Worm (Caenorhabditis elegans) whole organism, L4 larva: ENCODE results near the gene far-7.

Experiments
- ceh-28 ChIP-seq: fragments of 150-350 bp; optimal IDR thresholded peaks from 2 replicates; lab custom pipeline; 2014; ENCODE audit warnings: missing biosample characterization, missing genetic modification reagents, missing genetic modification characterization
- ctbp-1 ChIP-seq: fragments of 200-800 bp; sonication (Bioruptor generic); IDR thresholded peaks from 2 replicates; pipeline ENCODE4 v1.3.6; 2022; ENCODE audit warnings: missing genetic modification reagents, missing genetic modification characterization, missing compliant biosample characterization
- nhr-11 ChIP-seq: fragments of 150-350 bp; optimal IDR thresholded peaks from 2 replicates; lab custom pipeline; 2014; ENCODE audit warnings: missing biosample characterization, missing genetic modification characterization
- nhr-28 ChIP-seq: fragments of 150-350 bp; optimal IDR thresholded peaks from 2 replicates; lab custom pipeline; 2014; ENCODE audit warnings: missing biosample characterization, missing genetic modification characterization
- nhr-41 ChIP-seq: fragments of 200-800 bp; sonication (Bioruptor generic); IDR thresholded peaks from 2 replicates; pipeline ENCODE4 v1.3.6; 2022; ENCODE audit warnings: missing genetic modification reagents, missing genetic modification characterization, missing compliant biosample characterization
- nhr-6 ChIP-seq: fragments of 150-350 bp; optimal IDR thresholded peaks from 2 replicates; lab custom pipeline; 2014; ENCODE audit warnings: missing biosample characterization, missing genetic modification characterization
- ztf-11 ChIP-seq: fragments of 150-350 bp; optimal IDR thresholded peaks from 2 replicates; lab custom pipeline; 2014; ENCODE audit warnings: missing biosample characterization, missing genetic modification characterization

DNA sequence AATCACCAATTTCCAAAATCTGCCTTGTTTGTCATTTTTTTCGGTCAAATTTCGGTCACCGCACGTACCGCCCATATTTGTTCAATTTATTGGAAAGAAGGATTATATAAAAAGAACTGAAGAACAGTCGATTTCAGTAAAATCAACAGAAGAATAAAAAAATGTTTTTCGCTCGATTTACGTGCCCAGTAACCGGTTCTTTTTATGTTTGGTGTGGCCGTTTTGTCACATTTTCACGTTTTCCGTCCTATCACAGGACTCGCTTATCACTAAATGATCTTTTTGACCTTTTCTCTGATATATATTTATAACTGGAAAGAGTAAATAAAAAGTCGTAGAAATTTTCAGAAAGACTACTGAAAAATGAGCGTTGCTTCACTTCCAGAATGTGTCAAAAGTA lies at the start of gene far-7:
- TF ChIP-seq nhr-6 (no peak), nhr-11 (no peak), ztf-11 (no peak), nhr-28 (tag; lab: Kevin White, UChicago) (peak; percentile 58), ceh-28 (tag; lab: Kevin White, UChicago) (no peak), ctbp-1 (GFP tag; lab: Robert Waterston, UW) (no peak), nhr-41 (GFP tag; lab: Robert Waterston, UW) (no peak)
